Worm (Caenorhabditis elegans) whole organism, mixed stage, embryonic: Measurements from ENCODE around the gene C27F2.7.

ENCODE experiments used
- bed-3 ChIP-seq: fragments of 200-800 bp; sonication (Bioruptor generic); optimal IDR thresholded peaks from 3 replicates; lab custom pipeline; 2018; ENCODE audit warnings: mild to moderate bottlenecking, missing genetic modification characterization, moderate library complexity, missing compliant biosample characterization
- ces-1 ChIP-seq: fragments of 150-350 bp; optimal IDR thresholded peaks from 2 replicates; lab custom pipeline; 2014; ENCODE audit warnings: missing biosample characterization, missing genetic modification reagents, missing genetic modification characterization
- elt-1 ChIP-seq: sonication (generic microtip); optimal IDR thresholded peaks from 2 replicates; lab custom pipeline; 2017; ENCODE audit warnings: missing genetic modification characterization, mild to moderate bottlenecking, missing compliant biosample characterization, antibody characterized with exemption, moderate library complexity, borderline replicate concordance; ENCODE audit not compliant: insufficient read depth
- lsy-2 ChIP-seq: fragments of 150-350 bp; optimal IDR thresholded peaks from 2 replicates; lab custom pipeline; 2014; ENCODE audit warnings: missing biosample characterization, missing genetic modification characterization
- mep-1 ChIP-seq: fragments of 150-350 bp; optimal IDR thresholded peaks from 2 replicates; lab custom pipeline; 2017; ENCODE audit warnings: missing biosample characterization, missing genetic modification reagents, missing genetic modification characterization, inconsistent platforms
- nhr-237 ChIP-seq: fragments of 150-350 bp; optimal IDR thresholded peaks from 2 replicates; lab custom pipeline; 2014; ENCODE audit warnings: missing biosample characterization, missing genetic modification characterization
- nhr-28 ChIP-seq: fragments of 150-350 bp; optimal IDR thresholded peaks from 2 replicates; lab custom pipeline; 2014; ENCODE audit warnings: missing biosample characterization, missing genetic modification characterization
- nhr-76 ChIP-seq: sonication (generic microtip); optimal IDR thresholded peaks from 2 replicates; lab custom pipeline; 2017; ENCODE audit warnings: missing biosample characterization, missing genetic modification characterization
- snpc-4 ChIP-seq: fragments of 150-350 bp; optimal IDR thresholded peaks from 2 replicates; lab custom pipeline; 2014; ENCODE audit warnings: missing biosample characterization, missing genetic modification characterization
- unc-120 ChIP-seq: sonication (generic microtip); optimal IDR thresholded peaks from 2 replicates; lab custom pipeline; 2017; ENCODE audit warnings: missing genetic modification characterization, missing compliant biosample characterization; ENCODE audit not compliant: poor library complexity, severe bottlenecking
- unc-39 ChIP-seq: fragments of 150-350 bp; optimal IDR thresholded peaks from 2 replicates; lab custom pipeline; 2014; ENCODE audit warnings: missing biosample characterization, missing genetic modification characterization
- unc-62 ChIP-seq: fragments of 150-350 bp; optimal IDR thresholded peaks from 2 replicates; lab custom pipeline; 2014; ENCODE audit warnings: missing biosample characterization, missing genetic modification reagents, missing genetic modification characterization
- ztf-11 ChIP-seq: fragments of 150-350 bp; optimal IDR thresholded peaks from 2 replicates; lab custom pipeline; 2014; ENCODE audit warnings: missing biosample characterization, missing genetic modification characterization

DNA sequence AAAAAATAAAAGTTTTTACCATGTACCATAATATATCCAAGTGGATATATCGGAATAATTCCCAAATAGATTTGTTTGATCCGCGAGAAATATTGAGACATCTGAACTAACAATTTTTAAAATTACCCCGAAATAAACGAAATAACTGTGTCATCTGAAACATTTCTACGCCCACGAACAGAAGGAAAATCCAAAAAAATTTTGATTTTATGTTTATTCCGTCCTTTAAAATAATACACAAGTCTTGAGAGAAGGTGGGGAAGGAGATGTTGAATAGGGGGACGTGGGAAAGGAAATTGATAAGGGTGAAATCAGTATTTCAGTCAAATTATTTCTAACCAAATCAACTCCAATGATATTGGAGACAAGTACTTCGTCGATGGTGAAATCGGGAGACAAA, 24.4 kb upstream of the C27F2.7 start, which contains the start of gene R144.11:
- TF ChIP-seq mep-1 (tag; lab: Kevin White, UChicago) (no peak), unc-62 (GFP tag; lab: Kevin White, UChicago) (no peak), nhr-76 (tag; lab: Kevin White, UChicago) (no peak), bed-3 (GFP tag; lab: Kevin White, UChicago) (no peak), elt-1 (tag; lab: Kevin White, UChicago) (no peak), unc-120 (tag; lab: Kevin White, UChicago) (no peak), nhr-28 (tag; lab: Kevin White, UChicago) (no peak), lsy-2 (tag; lab: Kevin White, UChicago) (no peak), unc-39 (tag; lab: Kevin White, UChicago) (no peak), ztf-11 (no peak), snpc-4 (no peak), ces-1 (no peak), nhr-237 (tag; lab: Kevin White, UChicago) (no peak)
